Worm (Caenorhabditis elegans) whole organism, mixed stage, embryonic: Measurements from ENCODE around the gene dna-2.

Experiments used
- blmp-1 ChIP-seq: fragments of 150-350 bp; optimal IDR thresholded peaks from 2 replicates; lab custom pipeline; 2014; ENCODE audit warnings: missing biosample characterization, missing genetic modification characterization
- ceh-39 ChIP-seq: fragments of 150-350 bp; optimal IDR thresholded peaks from 2 replicates; lab custom pipeline; 2014; ENCODE audit warnings: missing biosample characterization, missing genetic modification characterization
- ceh-43 ChIP-seq: fragments of 200-800 bp; sonication (Bioruptor generic); optimal IDR thresholded peaks from 2 replicates; lab custom pipeline; 2018; ENCODE audit warnings: mild to moderate bottlenecking, missing genetic modification characterization, moderate library complexity, missing compliant biosample characterization
- ceh-83 ChIP-seq: fragments of 200-800 bp; sonication (Bioruptor generic); optimal IDR thresholded peaks from 2 replicates; lab custom pipeline; 2018; ENCODE audit warnings: mild to moderate bottlenecking, missing genetic modification characterization, missing compliant biosample characterization
- cnd-1 ChIP-seq: fragments of 200-800 bp; sonication (Bioruptor generic); optimal IDR thresholded peaks from 2 replicates; lab custom pipeline; 2018; ENCODE audit warnings: mild to moderate bottlenecking, missing genetic modification characterization, missing compliant biosample characterization
- drap-1 ChIP-seq: fragments of 200-800 bp; sonication (Bioruptor generic); optimal IDR thresholded peaks from 3 replicates; lab custom pipeline; 2018; ENCODE audit warnings: mild to moderate bottlenecking, missing genetic modification characterization, missing compliant biosample characterization
- elt-1 ChIP-seq: sonication (generic microtip); optimal IDR thresholded peaks from 2 replicates; lab custom pipeline; 2017; ENCODE audit warnings: missing genetic modification characterization, mild to moderate bottlenecking, missing compliant biosample characterization, antibody characterized with exemption, moderate library complexity, borderline replicate concordance; ENCODE audit not compliant: insufficient read depth
- elt-3 ChIP-seq: fragments of 150-350 bp; optimal IDR thresholded peaks from 2 replicates; lab custom pipeline; 2014; ENCODE audit warnings: missing biosample characterization, missing genetic modification characterization
- flh-1 ChIP-seq: fragments of 200-800 bp; sonication (Bioruptor generic); optimal IDR thresholded peaks from 2 replicates; lab custom pipeline; 2018; ENCODE audit warnings: mild to moderate bottlenecking, missing genetic modification characterization, moderate library complexity, missing compliant biosample characterization
- ham-2 ChIP-seq: fragments of 200-800 bp; sonication (Bioruptor generic); optimal IDR thresholded peaks from 2 replicates; lab custom pipeline; 2018; ENCODE audit warnings: mild to moderate bottlenecking, missing genetic modification characterization, missing compliant biosample characterization
- hlh-1 ChIP-seq: fragments of 150-350 bp; optimal IDR thresholded peaks from 2 replicates; lab custom pipeline; 2014; ENCODE audit warnings: missing biosample characterization, missing genetic modification reagents, missing genetic modification characterization
- lin-32 ChIP-seq: fragments of 200-800 bp; sonication (Bioruptor generic); optimal IDR thresholded peaks from 2 replicates; lab custom pipeline; 2018; ENCODE audit warnings: mild to moderate bottlenecking, missing genetic modification characterization, missing compliant biosample characterization
- lsy-2 ChIP-seq: fragments of 150-350 bp; optimal IDR thresholded peaks from 2 replicates; lab custom pipeline; 2014; ENCODE audit warnings: missing biosample characterization, missing genetic modification characterization
- mab-5 ChIP-seq: fragments of 150-350 bp; optimal IDR thresholded peaks from 2 replicates; lab custom pipeline; 2014; ENCODE audit warnings: missing biosample characterization, missing genetic modification characterization
- mep-1 ChIP-seq: fragments of 150-350 bp; optimal IDR thresholded peaks from 2 replicates; lab custom pipeline; 2017; ENCODE audit warnings: missing biosample characterization, missing genetic modification reagents, missing genetic modification characterization, inconsistent platforms
- nhr-2 ChIP-seq: fragments of 150-350 bp; optimal IDR thresholded peaks from 2 replicates; lab custom pipeline; 2014; ENCODE audit warnings: missing biosample characterization, missing genetic modification characterization
- nhr-237 ChIP-seq: fragments of 150-350 bp; optimal IDR thresholded peaks from 2 replicates; lab custom pipeline; 2014; ENCODE audit warnings: missing biosample characterization, missing genetic modification characterization
- nhr-28 ChIP-seq: fragments of 150-350 bp; optimal IDR thresholded peaks from 2 replicates; lab custom pipeline; 2014; ENCODE audit warnings: missing biosample characterization, missing genetic modification characterization
- pha-4 ChIP-seq: fragments of 150-350 bp; optimal IDR thresholded peaks from 2 replicates; lab custom pipeline; 2018; ENCODE audit warnings: missing biosample characterization, missing genetic modification reagents, missing genetic modification characterization
- snpc-4 ChIP-seq: fragments of 150-350 bp; optimal IDR thresholded peaks from 2 replicates; lab custom pipeline; 2014; ENCODE audit warnings: missing biosample characterization, missing genetic modification characterization
- tbx-8 ChIP-seq: fragments of 200-800 bp; sonication (Bioruptor generic); optimal IDR thresholded peaks from 2 replicates; lab custom pipeline; 2018; ENCODE audit warnings: mild to moderate bottlenecking, missing genetic modification characterization, moderate library complexity, missing compliant biosample characterization
- unc-120 ChIP-seq: sonication (generic microtip); optimal IDR thresholded peaks from 2 replicates; lab custom pipeline; 2017; ENCODE audit warnings: missing genetic modification characterization, missing compliant biosample characterization; ENCODE audit not compliant: poor library complexity, severe bottlenecking
- unc-39 ChIP-seq: fragments of 150-350 bp; optimal IDR thresholded peaks from 2 replicates; lab custom pipeline; 2014; ENCODE audit warnings: missing biosample characterization, missing genetic modification characterization
- unc-62 ChIP-seq: fragments of 150-350 bp; optimal IDR thresholded peaks from 2 replicates; lab custom pipeline; 2014; ENCODE audit warnings: missing biosample characterization, missing genetic modification reagents, missing genetic modification characterization
- zip-8 ChIP-seq: fragments of 150-350 bp; optimal IDR thresholded peaks from 2 replicates; lab custom pipeline; 2014; ENCODE audit warnings: missing biosample characterization, missing genetic modification characterization
- ztf-11 ChIP-seq: fragments of 150-350 bp; optimal IDR thresholded peaks from 2 replicates; lab custom pipeline; 2014; ENCODE audit warnings: missing biosample characterization, missing genetic modification characterization

The dna-2 gene

ce11 chrII:11813895-11814369, 35.7 kb downstream of the dna-2 start, which contains the start of gene F43G6.8:
Gene F43G6.8, minus strand, starts transcription at chrII:11814092.
- TF ChIP-seq ceh-43 (GFP tag; lab: Kevin White, UChicago) (no peak), unc-120 (tag; lab: Kevin White, UChicago) (peak; percentile 26), ham-2 (peak; percentile 40), nhr-237 (tag; lab: Kevin White, UChicago) (no peak), drap-1 (GFP tag; lab: Kevin White, UChicago) (no peak)

DNA sequence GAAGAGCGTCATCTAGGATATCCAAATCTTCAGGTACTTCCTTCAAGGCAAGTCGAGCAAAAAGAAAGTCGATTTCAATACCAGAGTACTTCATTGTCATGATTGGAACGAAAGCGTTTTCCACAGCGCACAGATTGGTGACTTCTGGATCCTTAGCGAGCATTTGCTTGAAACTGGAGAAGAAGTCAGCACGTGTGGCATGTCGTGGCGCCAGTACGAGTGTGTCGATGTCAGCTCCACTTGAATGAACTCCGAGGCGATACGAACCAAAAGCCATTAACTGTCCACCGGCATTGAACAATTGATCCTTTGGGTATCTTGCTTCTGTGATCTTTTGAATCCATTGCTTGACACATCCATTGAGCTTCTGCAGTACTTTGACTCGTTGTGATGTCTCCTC, 37.8 kb downstream of the dna-2 start:
- no peak for TF ChIP-seq flh-1 (GFP tag; lab: Kevin White, UChicago)
- TF ChIP-seq elt-3 (tag; lab: Kevin White, UChicago): no peak
- no peak for TF ChIP-seq lin-32 (GFP tag; lab: Kevin White, UChicago)

DNA sequence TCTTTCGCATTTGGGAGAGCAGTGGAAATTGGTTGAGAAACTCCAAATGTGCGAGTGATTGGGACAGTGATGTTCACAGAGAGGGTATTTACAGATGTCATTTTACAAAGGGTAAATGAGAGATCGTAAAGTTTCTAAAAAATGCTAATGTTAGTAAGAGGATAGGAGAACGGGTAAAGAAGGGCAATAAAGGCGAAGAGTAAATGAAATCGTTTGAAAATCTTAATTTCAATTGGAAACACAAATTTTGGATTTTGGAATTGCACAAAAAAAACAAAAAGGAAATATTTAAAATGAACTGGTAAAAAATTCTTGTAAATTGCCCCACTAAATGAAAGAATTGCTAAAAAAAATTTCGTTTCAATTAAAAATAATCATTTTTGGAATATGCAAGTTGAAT, 38.2 kb downstream of the dna-2 start, which contains the start of gene pap-3:
pap-3 (minus strand) TSS at position 101 of the 400 bp plus-strand sequence.
- no peak for TF ChIP-seq zip-8 (tag; lab: Kevin White, UChicago)
- TF ChIP-seq lin-32 (GFP tag; lab: Kevin White, UChicago): no peak
- TF ChIP-seq flh-1 (GFP tag; lab: Kevin White, UChicago): no peak
- TF ChIP-seq, all 35 proteins: peak for 0

ce11 chrII:11819824-11820223, 41.6 kb downstream of the dna-2 start, which contains the start of gene Y6D1A.2:
Gene Y6D1A.2, minus strand, starts transcription at chrII:11819924.
- TF ChIP-seq elt-1 (peak; percentile 50), ceh-83 (GFP tag; lab: Kevin White, UChicago) (no peak), unc-62 (GFP tag; lab: Kevin White, UChicago) (no peak), mep-1 (tag; lab: Kevin White, UChicago) (no peak), hlh-1 (tag; lab: Kevin White, UChicago) (no peak), zip-8 (tag; lab: Kevin White, UChicago) (no peak), cnd-1 (tag; lab: Kevin White, UChicago) (no peak)

DNA sequence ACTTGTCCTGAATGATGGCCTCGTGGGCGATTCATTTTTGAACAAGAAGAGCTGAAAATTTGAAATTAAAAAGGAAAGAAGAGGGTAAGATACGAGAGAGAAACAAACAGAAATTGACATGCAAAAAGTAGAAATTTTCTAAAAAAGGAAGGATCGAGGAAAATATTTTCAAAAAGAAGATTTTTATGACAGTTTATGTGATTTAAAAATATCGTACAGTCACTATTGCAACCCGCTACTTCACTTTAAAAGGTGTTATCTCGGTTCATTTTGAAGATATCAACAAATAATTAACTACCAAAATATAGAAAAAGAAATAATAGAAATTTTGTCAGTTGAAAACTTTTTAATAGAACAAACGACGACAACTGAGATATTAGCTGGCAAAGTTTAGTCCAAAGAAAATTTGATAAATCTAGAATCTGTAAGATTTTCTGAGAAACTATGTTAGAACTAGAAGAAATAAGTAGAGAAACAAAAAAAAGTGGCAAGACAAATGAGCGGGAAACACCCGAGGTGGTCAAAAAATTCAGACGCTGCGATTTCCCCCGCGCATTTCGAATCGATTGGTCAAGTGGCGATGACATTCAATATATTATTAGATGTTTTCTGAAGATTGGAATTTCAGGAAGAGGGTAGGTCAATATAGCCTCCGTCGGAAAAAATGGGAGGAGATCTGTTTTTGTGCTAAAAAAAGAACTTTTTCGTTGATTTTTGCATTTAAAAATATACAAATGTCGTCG, 45.5 kb downstream of the dna-2 start, which contains the start of gene Y6D1A.1:
Y6D1A.1 (minus strand) TSS at position 51 of the 743 bp plus-strand sequence.
- TF ChIP-seq lsy-2 (tag; lab: Kevin White, UChicago) (no peak), nhr-237 (tag; lab: Kevin White, UChicago) (no peak), ceh-39 (tag; lab: Kevin White, UChicago) (no peak), nhr-28 (no peak), pha-4 (tag; lab: Kevin White, UChicago) (no peak), ceh-43 (GFP tag; lab: Kevin White, UChicago) (no peak), ztf-11 (tag; lab: Kevin White, UChicago) (no peak), nhr-2 (tag; lab: Kevin White, UChicago) (no peak), hlh-1 (tag; lab: Kevin White, UChicago) (no peak), drap-1 (GFP tag; lab: Kevin White, UChicago) (no peak), flh-1 (GFP tag; lab: Kevin White, UChicago) (no peak), ham-2 (no peak), unc-39 (no peak), cnd-1 (tag; lab: Kevin White, UChicago) (no peak), snpc-4 (tag; lab: Kevin White, UChicago) (no peak), tbx-8 (GFP tag; lab: Kevin White, UChicago) (no peak), zip-8 (tag; lab: Kevin White, UChicago) (no peak), elt-1 (no peak)
- TF ChIP-seq, all 35 proteins: peak for 0

ce11 chrII:11829920-11830319, 51.7 kb downstream of the dna-2 start, which contains the start of gene pes-5:
Gene pes-5, minus strand, starts transcription at chrII:11830020.
- no peak for TF ChIP-seq blmp-1

ce11 chrII:11830601-11831000, 52.4 kb downstream of the dna-2 start:
- TF ChIP-seq unc-62 (GFP tag; lab: Kevin White, UChicago): peak; percentile 38
- peak; percentile 54 for TF ChIP-seq mab-5 (tag; lab: Kevin White, UChicago)
- no peak for TF ChIP-seq ham-2
